Worm (Caenorhabditis elegans): ENCODE data around the gene Y45F3A.8.

- no peak for TF ChIP-seq med-1 (GFP tag; optimal IDR thresholded peaks at IDR 0.05; ENCODE audit: insufficient read depth)
- TF ChIP-seq flt-1 (GFP tag; IDR thresholded peaks at IDR 0.05), result no peak
- no peak for TF ChIP-seq ztf-29 (GFP tag; IDR thresholded peaks at IDR 0.05)
- no peak for TF ChIP-seq ref-1 (GFP tag; conservative IDR thresholded peaks at IDR 0.05)
Observed at ce11 chrIII:10612333-10612732, 19.7 kb upstream of the Y45F3A.8 start, which contains the start of gene Y39A1A.24.

All from whole organism, midembryonic.